Fruit fly (Drosophila melanogaster) S2 (cell line): ENCODE results near the gene fuss.

Experiments
- CG8478 ChIP-seq: fragments of >200 bp; optimal IDR thresholded peaks from 2 replicates; lab custom pipeline; 2018
- CTCF ChIP-seq, 2 experiments: fragments of >200 bp; optimal IDR thresholded peaks; 2 replicates each; lab custom pipeline; 2018

- no peak for TF ChIP-seq CG8478 (lab: Kevin White, UChicago)
- no peak for TF ChIP-seq CTCF (optimal IDR thresholded peaks at IDR 0.05; lab: Kevin White, UChicago)
Measured at dm6 chr4:922592-922991, 55.7 kb downstream of the fuss start.
